Fruit fly (Drosophila melanogaster): ENCODE measurements around the gene Cdk5alpha.

The Cdk5alpha gene

dm6 chr2L:10298306-10298705 is 12.4 kb downstream of the Cdk5alpha start:
- TF ChIP-seq noc (tag; optimal IDR thresholded peaks at IDR 0.05): no peak

DNA sequence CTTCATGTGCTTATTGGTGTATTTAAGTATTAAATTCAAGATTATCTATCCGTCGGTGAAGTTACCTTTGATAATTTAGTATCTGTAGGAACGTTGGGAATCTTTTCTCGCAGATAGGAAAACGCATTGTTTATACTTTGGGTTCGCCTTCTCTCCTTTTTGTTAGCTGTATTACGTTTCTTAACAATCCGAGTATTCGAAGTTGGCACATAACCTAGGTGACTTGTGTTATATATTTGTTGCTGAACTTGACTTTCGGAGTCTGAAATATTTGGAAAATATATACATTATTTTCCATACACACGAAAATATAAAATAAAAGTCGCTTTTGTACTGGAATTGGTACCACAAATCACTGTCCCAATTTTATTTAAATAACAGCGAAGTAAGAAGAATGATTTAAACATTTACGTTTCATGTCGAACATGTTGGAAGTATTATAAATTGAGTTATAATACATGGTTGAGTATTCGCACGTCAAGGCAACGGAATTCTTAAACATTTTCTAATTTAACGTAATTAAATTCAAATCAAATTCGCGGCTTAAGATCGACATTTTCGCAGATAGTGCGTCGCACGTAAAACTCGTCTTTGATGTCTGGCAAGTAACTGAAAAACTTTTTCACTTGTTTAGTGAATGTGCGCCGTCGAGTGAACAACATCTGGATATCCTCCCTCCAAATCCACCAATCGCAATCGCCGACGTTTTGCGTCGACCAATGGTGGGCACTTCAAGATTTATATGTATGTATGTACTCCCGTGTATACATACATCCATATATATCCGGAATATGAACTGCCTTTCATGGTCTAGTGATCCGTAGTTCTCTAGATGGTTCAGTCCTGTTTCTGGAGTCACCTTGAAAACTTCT is 15.7 kb downstream of the Cdk5alpha start, which contains the start of gene Hand:
Hand (minus strand) TSS at position 588 of the 872 bp plus-strand sequence.
- TF ChIP-seq noc (tag; optimal IDR thresholded peaks at IDR 0.05): no peak

DNA sequence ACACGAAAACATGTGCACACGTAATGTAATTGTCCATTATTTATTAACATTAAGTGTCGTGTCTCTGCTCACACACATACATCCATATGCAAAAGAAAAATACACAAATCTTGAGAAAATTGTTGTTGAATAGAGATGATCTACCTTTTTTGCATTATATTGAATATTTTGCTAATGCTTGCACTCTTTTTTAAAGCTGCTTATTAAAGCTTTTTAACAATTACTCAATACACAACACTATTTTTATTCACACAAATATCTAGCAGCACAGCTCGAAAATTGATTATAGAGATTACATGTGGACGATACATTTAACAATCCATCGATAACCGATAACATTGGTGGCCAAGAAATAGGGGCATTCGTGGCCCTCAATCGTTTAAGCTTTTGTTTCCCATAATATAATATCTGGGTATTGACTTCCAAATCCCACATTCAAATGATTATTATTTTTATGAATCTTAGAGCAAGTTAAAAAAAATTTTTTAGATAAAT is 18.6 kb downstream of the Cdk5alpha start, which contains the start of gene Ufd4:
Ufd4 (minus strand) TSS at position 300 of the 495 bp plus-strand sequence.
- no peak for TF ChIP-seq noc (tag; optimal IDR thresholded peaks at IDR 0.05)

dm6 chr2L:10291276-10291675 is 19.5 kb downstream of the Cdk5alpha start:
- no peak for TF ChIP-seq noc (tag; optimal IDR thresholded peaks at IDR 0.05)

dm6 chr2L:10280772-10281171 is 30.0 kb downstream of the Cdk5alpha start, which contains the start of gene CG34043:
TSS of gene CG34043 (minus strand) at chr2L:10280872.
- no peak for TF ChIP-seq noc (tag; optimal IDR thresholded peaks at IDR 0.05)

- TF ChIP-seq noc (tag; optimal IDR thresholded peaks at IDR 0.05): no peak
Measured at dm6 chr2L:10278658-10279057, 32.1 kb downstream of the Cdk5alpha start, which contains the start of gene Utx. TSS of gene Utx (minus strand) at chr2L:10278811.

- TF ChIP-seq noc (tag; optimal IDR thresholded peaks at IDR 0.05): no peak
Measured at dm6 chr2L:10277362-10277761, 33.4 kb downstream of the Cdk5alpha start.

dm6 chr2L:10276846-10277245 is 33.9 kb downstream of the Cdk5alpha start:
- TF ChIP-seq noc (tag; optimal IDR thresholded peaks at IDR 0.05): no peak

DNA sequence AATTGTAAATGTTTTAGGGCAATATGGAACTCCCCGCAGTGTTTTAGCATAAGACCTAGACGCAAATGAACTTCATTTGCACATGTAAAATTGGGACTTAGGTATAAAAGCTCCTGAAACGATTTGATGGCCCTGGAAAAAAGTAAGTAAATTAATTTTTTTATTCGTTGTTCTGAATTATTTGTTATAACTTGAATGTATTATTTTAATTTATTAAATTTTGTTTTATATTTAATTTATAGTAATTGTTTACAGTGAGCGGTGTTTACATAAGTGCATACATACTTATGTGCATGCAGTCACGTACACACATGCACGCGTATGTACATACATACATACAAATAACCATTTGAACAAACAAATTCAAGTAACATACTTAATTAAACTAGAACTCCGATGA is 34.3 kb downstream of the Cdk5alpha start:
- no peak for TF ChIP-seq noc (tag; optimal IDR thresholded peaks at IDR 0.05)

DNA sequence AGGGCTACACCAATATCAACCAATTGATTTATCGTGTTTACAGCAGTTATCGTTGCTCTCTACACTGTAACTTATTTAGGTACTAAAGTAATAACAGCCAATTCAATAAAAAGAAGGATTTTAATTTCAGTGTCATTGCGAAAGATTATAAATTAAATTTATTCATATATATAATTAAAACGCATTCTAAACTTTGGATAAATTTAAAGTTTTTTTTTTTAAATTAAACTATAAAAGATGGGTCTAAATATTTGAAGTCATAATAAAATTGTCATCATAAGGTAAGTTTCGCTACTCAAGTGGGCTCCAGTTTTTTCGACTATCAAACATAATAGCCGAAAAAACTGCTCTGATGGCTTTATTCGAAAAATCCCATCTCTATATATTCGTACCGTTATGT is 38.5 kb downstream of the Cdk5alpha start, which contains the start of gene trk:
trk (minus strand) TSS at position 101 of the 400 bp plus-strand sequence.
- no peak for TF ChIP-seq noc (tag; optimal IDR thresholded peaks at IDR 0.05)

- TF ChIP-seq noc (tag; optimal IDR thresholded peaks at IDR 0.05): no peak
Measured at dm6 chr2L:10269854-10270253, 40.9 kb downstream of the Cdk5alpha start, which contains the start of gene Mulk. TSS of gene Mulk (plus strand) at chr2L:10270051.

DNA sequence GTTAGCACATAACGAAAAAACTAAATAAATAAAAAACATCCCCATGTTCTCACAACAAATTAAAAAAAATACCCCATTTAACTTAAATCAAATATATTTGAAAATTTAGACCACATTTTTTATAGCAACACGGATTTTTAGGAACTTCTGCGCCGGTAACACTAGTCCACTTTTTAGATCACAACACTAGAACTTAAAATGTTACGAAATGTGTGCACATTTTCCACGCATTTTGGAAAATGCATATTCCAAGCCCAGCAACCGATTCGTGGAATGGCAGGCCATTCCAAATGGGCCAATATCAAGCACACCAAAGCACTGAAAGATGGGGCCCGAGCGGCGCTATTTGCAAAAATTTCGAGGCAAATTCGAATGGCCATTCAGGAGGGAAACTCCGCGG is 42.1 kb downstream of the Cdk5alpha start, which contains the start of gene CG4957:
CG4957 (plus strand) TSS at position 185 of the 400 bp plus-strand sequence.
- TF ChIP-seq noc (tag; optimal IDR thresholded peaks at IDR 0.05): no peak

- no peak for TF ChIP-seq noc (tag; optimal IDR thresholded peaks at IDR 0.05)
Measured at dm6 chr2L:10266511-10266910, 44.2 kb downstream of the Cdk5alpha start, which contains the start of gene CG4953. TSS of gene CG4953 (plus strand) at chr2L:10266703.

DNA sequence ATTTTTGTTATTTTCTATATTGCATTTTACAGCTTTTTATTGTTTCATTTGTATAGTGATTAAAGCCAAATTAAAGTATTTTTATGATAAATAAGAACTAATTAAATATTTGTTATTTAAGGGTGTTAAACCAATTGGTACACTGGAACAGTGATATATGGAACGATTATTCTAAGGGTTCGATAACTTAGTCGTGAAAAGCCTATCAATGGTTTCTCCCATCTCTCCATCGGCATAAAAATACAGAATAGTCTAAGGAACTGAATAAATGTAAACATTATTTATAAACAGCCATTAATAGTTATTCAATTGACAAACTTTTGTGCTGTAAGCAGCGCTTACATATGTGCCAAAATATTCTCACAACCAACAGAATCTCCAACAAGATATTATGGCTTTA is 45.6 kb downstream of the Cdk5alpha start, which contains the start of gene Mob3:
Mob3 (plus strand) TSS at position 208 of the 400 bp plus-strand sequence.
- no peak for TF ChIP-seq noc (tag; optimal IDR thresholded peaks at IDR 0.05)

DNA sequence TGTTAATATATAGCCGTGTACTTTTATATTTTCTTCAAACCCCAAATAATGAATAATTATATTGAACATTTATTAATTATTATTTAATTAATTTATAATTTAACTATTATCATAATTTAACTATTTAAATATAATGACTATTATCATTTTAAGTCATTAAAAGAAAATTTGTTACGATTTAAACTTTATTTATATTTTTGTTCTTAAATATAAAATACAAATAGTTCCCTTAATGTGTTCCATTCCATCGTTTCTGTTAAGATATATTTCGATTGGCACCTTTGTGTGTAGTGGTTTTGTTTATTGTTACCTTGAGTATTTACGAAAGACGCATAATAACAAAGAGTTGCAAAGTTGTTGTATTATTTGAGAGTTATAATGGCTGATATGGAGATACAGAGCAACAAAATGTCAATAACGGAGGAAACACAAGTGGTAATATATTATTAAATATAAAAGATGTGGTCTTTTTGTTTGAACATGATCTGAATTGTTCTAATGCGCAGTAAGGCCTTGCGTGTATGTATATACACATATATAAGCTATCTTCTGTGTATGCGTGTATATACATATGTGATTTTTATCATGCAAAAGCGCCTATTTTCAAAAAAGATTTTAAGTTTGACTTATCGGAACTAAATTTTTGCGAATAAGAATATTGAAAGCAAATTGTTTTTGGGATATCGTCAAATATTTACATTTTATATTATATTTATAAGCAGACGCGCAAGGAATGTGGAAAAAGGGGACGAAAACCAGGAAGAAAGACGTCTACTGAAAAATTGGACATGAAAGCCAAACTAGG is 46.7 kb downstream of the Cdk5alpha start, which contains the start of gene REPTOR-BP:
REPTOR-BP (plus strand) TSS at position 296 of the 805 bp plus-strand sequence.
- TF ChIP-seq noc (tag; optimal IDR thresholded peaks at IDR 0.05): no peak

dm6 chr2L:10263343-10263744 is 47.4 kb downstream of the Cdk5alpha start, which contains the start of gene Rsf1:
TSS of gene Rsf1 (minus strand) at chr2L:10263554.
- TF ChIP-seq noc (tag; optimal IDR thresholded peaks at IDR 0.05): no peak
